Fruit fly (Drosophila melanogaster) whole organism, embryonic: Measurements from ENCODE around the gene Rab8.

Experiments
- Antp ChIP-seq: fragments of 200-800 bp; sonication (Bioruptor generic); optimal IDR thresholded peaks from 3 replicates; lab custom pipeline; 2016; ENCODE audit warnings: missing biosample characterization, missing genetic modification characterization
- Bteb2 ChIP-seq: fragments of 200-800 bp; sonication (Bioruptor generic); optimal IDR thresholded peaks from 2 replicates; lab custom pipeline; 2016; ENCODE audit warnings: missing biosample characterization, missing genetic modification characterization
- CG10267 ChIP-seq: fragments of 200-800 bp; sonication (Bioruptor generic); optimal IDR thresholded peaks from 2 replicates; lab custom pipeline; 2018; ENCODE audit warnings: missing biosample characterization, mild to moderate bottlenecking, missing genetic modification characterization, moderate library complexity
- CG11093 ChIP-seq: fragments of 200-800 bp; sonication (Bioruptor generic); IDR thresholded peaks from 3 replicates; pipeline ENCODE4 v1.3.6; 2022; ENCODE audit warnings: missing biosample characterization, missing genetic modification characterization
- CG18262 ChIP-seq: fragments of 200-800 bp; optimal IDR thresholded peaks from 3 replicates; lab custom pipeline; 2019; ENCODE audit warnings: missing biosample characterization, mild to moderate bottlenecking, missing genetic modification characterization, moderate library complexity
- CG2712 ChIP-seq: fragments of 200-800 bp; optimal IDR thresholded peaks from 3 replicates; lab custom pipeline; 2019; ENCODE audit warnings: missing biosample characterization, mild to moderate bottlenecking, missing genetic modification characterization, moderate library complexity
- CG31388 ChIP-seq: fragments of 200-800 bp; sonication (Bioruptor generic); optimal IDR thresholded peaks from 2 replicates; lab custom pipeline; 2016; ENCODE audit warnings: missing biosample characterization, missing genetic modification characterization
- CG32772 ChIP-seq: fragments of 200-800 bp; sonication (Bioruptor generic); IDR thresholded peaks from 2 replicates; pipeline ENCODE4 v1.3.6; 2022; ENCODE audit warnings: missing biosample characterization, missing genetic modification characterization
- CG4617 ChIP-seq: fragments of 200-800 bp; sonication (Bioruptor generic); optimal IDR thresholded peaks from 3 replicates; lab custom pipeline; 2016; ENCODE audit warnings: missing biosample characterization, missing genetic modification characterization, borderline replicate concordance
- CG4707 ChIP-seq: fragments of 200-800 bp; sonication (Bioruptor generic); optimal IDR thresholded peaks from 2 replicates; lab custom pipeline; 2018; ENCODE audit warnings: missing biosample characterization, mild to moderate bottlenecking, missing genetic modification characterization, moderate library complexity
- CG6854 ChIP-seq: fragments of 200-800 bp; sonication (Bioruptor generic); optimal IDR thresholded peaks from 3 replicates; lab custom pipeline; 2017; ENCODE audit warnings: missing biosample characterization, mild to moderate bottlenecking, missing genetic modification characterization
- CG7963 ChIP-seq: fragments of 200-800 bp; sonication (Bioruptor generic); IDR thresholded peaks from 3 replicates; pipeline ENCODE4 v1.3.6; 2022; ENCODE audit warnings: missing biosample characterization, missing genetic modification characterization; ENCODE audit not compliant: partially characterized antibody
- CG8944 ChIP-seq: fragments of 200-800 bp; sonication (Bioruptor generic); optimal IDR thresholded peaks from 3 replicates; lab custom pipeline; 2016; ENCODE audit warnings: missing biosample characterization, missing genetic modification characterization
- CG9727 ChIP-seq: fragments of 200-800 bp; sonication (Bioruptor generic); optimal IDR thresholded peaks from 3 replicates; lab custom pipeline; 2017; ENCODE audit warnings: missing biosample characterization, mild to moderate bottlenecking, missing genetic modification characterization
- Camta ChIP-seq: fragments of 200-800 bp; sonication (Bioruptor generic); optimal IDR thresholded peaks from 2 replicates; lab custom pipeline; 2016; ENCODE audit warnings: missing biosample characterization, missing genetic modification characterization
- CoRest ChIP-seq: fragments of 200-800 bp; sonication (Bioruptor generic); optimal IDR thresholded peaks from 3 replicates; lab custom pipeline; 2018; ENCODE audit warnings: missing biosample characterization, mild to moderate bottlenecking, missing genetic modification characterization, moderate library complexity
- Dip3 ChIP-seq: fragments of 200-800 bp; sonication (Bioruptor generic); optimal IDR thresholded peaks from 3 replicates; lab custom pipeline; 2016; ENCODE audit warnings: missing biosample characterization, missing genetic modification characterization
- H2.0 ChIP-seq: fragments of 200-800 bp; sonication (Bioruptor generic); IDR thresholded peaks from 2 replicates; pipeline ENCODE4 v1.3.6; 2022; ENCODE audit warnings: missing biosample characterization, missing genetic modification characterization
- HLH4C ChIP-seq: fragments of 200-800 bp; sonication (Bioruptor generic); IDR thresholded peaks from 3 replicates; pipeline ENCODE4 v1.3.6; 2022; ENCODE audit warnings: missing biosample characterization, missing genetic modification characterization; ENCODE audit not compliant: partially characterized antibody
- HmgD ChIP-seq: fragments of 200-800 bp; sonication (Bioruptor generic); optimal IDR thresholded peaks from 3 replicates; lab custom pipeline; 2016; ENCODE audit warnings: missing biosample characterization, missing genetic modification characterization
- Jarid2 ChIP-seq: fragments of 200-800 bp; sonication (Bioruptor generic); optimal IDR thresholded peaks from 3 replicates; lab custom pipeline; 2017; ENCODE audit warnings: mild to moderate bottlenecking, missing biosample characterization, missing genetic modification reagents, missing genetic modification characterization
- Kr ChIP-seq: fragments of 200-800 bp; sonication (Bioruptor generic); optimal IDR thresholded peaks from 2 replicates; lab custom pipeline; 2017; ENCODE audit warnings: missing biosample characterization, mild to moderate bottlenecking, missing genetic modification characterization
- Lpt ChIP-seq: fragments of >200 bp; optimal IDR thresholded peaks from 2 replicates; lab custom pipeline; 2018; ENCODE audit warnings: missing biosample characterization, missing genetic modification characterization
- Meics ChIP-seq: fragments of 200-800 bp; sonication (Bioruptor generic); optimal IDR thresholded peaks from 2 replicates; lab custom pipeline; 2017; ENCODE audit warnings: missing biosample characterization, mild to moderate bottlenecking, missing genetic modification characterization
- Neu2 ChIP-seq: fragments of 200-800 bp; sonication (Bioruptor generic); optimal IDR thresholded peaks from 3 replicates; lab custom pipeline; 2016; ENCODE audit warnings: missing biosample characterization, missing genetic modification characterization, borderline replicate concordance
- Nf-YC ChIP-seq: fragments of 200-800 bp; optimal IDR thresholded peaks from 3 replicates; lab custom pipeline; 2019; ENCODE audit warnings: missing biosample characterization, mild to moderate bottlenecking, missing genetic modification characterization, moderate library complexity
- NfI ChIP-seq: fragments of 200-800 bp; sonication (Bioruptor generic); optimal IDR thresholded peaks from 3 replicates; lab custom pipeline; 2018; ENCODE audit warnings: missing biosample characterization, mild to moderate bottlenecking, missing genetic modification characterization, moderate library complexity
- Six4 ChIP-seq: fragments of 200-800 bp; sonication (Bioruptor generic); optimal IDR thresholded peaks from 2 replicates; lab custom pipeline; 2016; ENCODE audit warnings: missing biosample characterization, missing genetic modification characterization
- Trl ChIP-seq, 3 experiments: fragments of >200 bp in 2 of 3; fragments of 200-800 bp in 1 of 3; sonication (Bioruptor generic) in 1 of 3; optimal IDR thresholded peaks; 2 replicates in 1 of 3; 3 replicates in 2 of 3; lab custom pipeline; 2016 to 2017; ENCODE audit warnings: missing biosample characterization in 1 of 3, missing genetic modification characterization in 1 of 3
- YL-1 ChIP-seq: fragments of 200-800 bp; sonication (Bioruptor generic); optimal IDR thresholded peaks from 3 replicates; lab custom pipeline; 2017; ENCODE audit warnings: missing biosample characterization, mild to moderate bottlenecking, missing genetic modification characterization
- br ChIP-seq: fragments of >200 bp; optimal IDR thresholded peaks from 2 replicates; lab custom pipeline; 2017
- bsh ChIP-seq, 2 experiments: fragments of 200-800 bp; sonication (Bioruptor generic); optimal IDR thresholded peaks; 2 replicates each; lab custom pipeline; 2017 to 2018; ENCODE audit warnings: mild to moderate bottlenecking in 2 of 2, missing biosample characterization in 2 of 2, missing genetic modification characterization in 2 of 2, moderate library complexity in 1 of 2
- chif ChIP-seq, 2 experiments: fragments of 200-800 bp; sonication (Bioruptor generic); optimal IDR thresholded peaks; 3 replicates each; lab custom pipeline; 2016; ENCODE audit warnings: missing biosample characterization in 2 of 2, missing genetic modification characterization in 2 of 2
- corto ChIP-seq: fragments of 200-800 bp; sonication (Bioruptor generic); optimal IDR thresholded peaks from 2 replicates; lab custom pipeline; 2016; ENCODE audit warnings: missing biosample characterization, mild to moderate bottlenecking, missing genetic modification characterization, moderate library complexity
- dysf ChIP-seq: fragments of 200-800 bp; sonication (Bioruptor generic); IDR thresholded peaks from 3 replicates; pipeline ENCODE4 v1.3.6; 2022; ENCODE audit warnings: missing biosample characterization, missing genetic modification characterization
- en ChIP-seq: fragments of 200-800 bp; sonication (Bioruptor generic); optimal IDR thresholded peaks from 2 replicates; lab custom pipeline; 2016; ENCODE audit warnings: missing biosample characterization, missing genetic modification characterization
- grn ChIP-seq: fragments of 200-800 bp; sonication (Bioruptor generic); optimal IDR thresholded peaks from 3 replicates; lab custom pipeline; 2017; ENCODE audit warnings: missing biosample characterization, missing genetic modification characterization
- hth ChIP-seq: fragments of >200 bp; optimal IDR thresholded peaks from 2 replicates; lab custom pipeline; 2017; ENCODE audit warnings: inconsistent platforms
- kay ChIP-seq: fragments of 200-800 bp; sonication (Bioruptor generic); optimal IDR thresholded peaks from 2 replicates; lab custom pipeline; 2016; ENCODE audit warnings: missing biosample characterization, missing genetic modification characterization
- repo ChIP-seq: fragments of 200-800 bp; sonication (Bioruptor generic); optimal IDR thresholded peaks from 2 replicates; lab custom pipeline; 2016; ENCODE audit warnings: missing biosample characterization, missing genetic modification characterization
- row ChIP-seq: fragments of 200-800 bp; sonication (Bioruptor generic); IDR thresholded peaks from 3 replicates; pipeline ENCODE4 v1.3.6; 2022; ENCODE audit warnings: missing biosample characterization, missing genetic modification characterization
- slbo ChIP-seq: fragments of 200-800 bp; sonication (Bioruptor generic); IDR thresholded peaks from 2 replicates; pipeline ENCODE4 v1.3.6; 2022; ENCODE audit warnings: missing biosample characterization, missing genetic modification characterization
- stwl ChIP-seq: fragments of 200-800 bp; sonication (Bioruptor generic); optimal IDR thresholded peaks from 3 replicates; lab custom pipeline; 2018; ENCODE audit warnings: missing biosample characterization, mild to moderate bottlenecking, missing genetic modification characterization, moderate library complexity
- tio ChIP-seq: fragments of 200-800 bp; sonication (Bioruptor generic); optimal IDR thresholded peaks from 2 replicates; lab custom pipeline; 2017; ENCODE audit warnings: missing biosample characterization, missing genetic modification characterization, inconsistent platforms
- toy ChIP-seq: fragments of 200-800 bp; sonication (Bioruptor generic); IDR thresholded peaks from 2 replicates; pipeline ENCODE4 v1.3.6; 2022; ENCODE audit warnings: missing biosample characterization, missing genetic modification characterization
- yki ChIP-seq: fragments of >200 bp; optimal IDR thresholded peaks from 3 replicates; lab custom pipeline; 2018
- zen2 ChIP-seq: fragments of 200-800 bp; sonication (Bioruptor generic); IDR thresholded peaks from 3 replicates; pipeline ENCODE4 v1.3.6; 2022; ENCODE audit warnings: missing biosample characterization, missing genetic modification characterization; ENCODE audit not compliant: partially characterized antibody

The Rab8 gene

dm6 chr3L:19906780-19907705 is 36.2 kb upstream of the Rab8 start (continued):
- TF ChIP-seq Six4 = peak; percentile 16
- TF ChIP-seq toy = peak; percentile 21; the same call in 1 of the 2 replicates
- no peak for TF ChIP-seq CG10267
- TF ChIP-seq hth (lab: Kevin White, UChicago) = no peak

dm6 chr3L:19906148-19906752 is 35.4 kb upstream of the Rab8 start:
- no peak for TF ChIP-seq chif (GFP tag; optimal IDR thresholded peaks at IDR 0.05; lab: Kevin White, UChicago)
- peak; percentile 7 for TF ChIP-seq tio (GFP tag; lab: Kevin White, UChicago)
- no peak for TF ChIP-seq br (lab: Kevin White, UChicago)
- TF ChIP-seq CoRest = no peak
- TF ChIP-seq Kr (GFP tag; lab: Kevin White, UChicago) = no peak
- TF ChIP-seq CG7963 (GFP tag; lab: Robert Waterston, UW) = no peak
- 0 out of 3 replicates have a peak, but pooled peaks have one; percentile 13 for TF ChIP-seq row (GFP tag; lab: Robert Waterston, UW)
- TF ChIP-seq dysf (GFP tag; lab: Robert Waterston, UW) = no peak
- TF ChIP-seq grn (GFP tag; lab: Kevin White, UChicago) = no peak
- peak; percentile 28 for TF ChIP-seq CG6854
- no peak for TF ChIP-seq CG11093 (GFP tag; lab: Robert Waterston, UW)
- no peak for TF ChIP-seq YL-1 (GFP tag; lab: Kevin White, UChicago)
- TF ChIP-seq Lpt = no peak
- TF ChIP-seq CG2712 (tag; lab: Kevin White, UChicago) = no peak
- TF ChIP-seq NfI (GFP tag; lab: Kevin White, UChicago) = no peak
- peak in 1 of 2 experiments; percentile 29 for TF ChIP-seq Trl (optimal IDR thresholded peaks at IDR 0.05; lab: Kevin White, UChicago)
- no peak for TF ChIP-seq Trl (GFP tag; optimal IDR thresholded peaks at IDR 0.05; lab: Kevin White, UChicago)
- TF ChIP-seq CG32772 (GFP tag; lab: Robert Waterston, UW) = no peak
- no peak for TF ChIP-seq kay
- TF ChIP-seq, all 482 proteins: peak for 4

dm6 chr3L:19905427-19905826 is 34.5 kb upstream of the Rab8 start:
- TF ChIP-seq CG8944 (GFP tag; lab: Kevin White, UChicago) = no peak
- no peak for TF ChIP-seq CG4617 (GFP tag; lab: Kevin White, UChicago)
- TF ChIP-seq Meics (GFP tag; lab: Kevin White, UChicago) = no peak
- TF ChIP-seq Bteb2 = no peak
- TF ChIP-seq repo = no peak
- no peak for TF ChIP-seq Nf-YC (tag; lab: Kevin White, UChicago)
- TF ChIP-seq CG9727 (GFP tag; lab: Kevin White, UChicago) = peak; percentile 12
- no peak for TF ChIP-seq HLH4C (GFP tag; lab: Robert Waterston, UW)
- no peak for TF ChIP-seq Antp
- TF ChIP-seq HmgD (GFP tag; lab: Kevin White, UChicago) = no peak
- no peak for TF ChIP-seq corto (GFP tag; lab: Kevin White, UChicago)
- no peak for TF ChIP-seq Camta (GFP tag; lab: Kevin White, UChicago)
- no peak for TF ChIP-seq Jarid2 (GFP tag; lab: Kevin White, UChicago)
- TF ChIP-seq CG31388 (GFP tag; lab: Kevin White, UChicago) = no peak
- no peak for TF ChIP-seq yki (lab: Kevin White, UChicago)
- TF ChIP-seq H2.0 = 0 out of 2 replicates have a peak, but pooled peaks have one; percentile 8
- no peak for TF ChIP-seq zen2 (GFP tag; lab: Robert Waterston, UW)
- no peak for TF ChIP-seq en (GFP tag; lab: Kevin White, UChicago)
- peak; percentile 31 for TF ChIP-seq Dip3 (GFP tag; lab: Kevin White, UChicago)
- no peak for TF ChIP-seq CG4707 (GFP tag; lab: Kevin White, UChicago)
- TF ChIP-seq Neu2 (GFP tag; lab: Kevin White, UChicago) = no peak
- peak in 1 of 2 experiments; percentile 21 for TF ChIP-seq bsh (GFP tag; optimal IDR thresholded peaks at IDR 0.05; lab: Kevin White, UChicago)
- peak; percentile 5 for TF ChIP-seq CG18262 (tag; lab: Kevin White, UChicago)
- TF ChIP-seq stwl (tag; lab: Kevin White, UChicago) = no peak
- peak; percentile 54 for TF ChIP-seq slbo (GFP tag; lab: Robert Waterston, UW)
